Worm (Caenorhabditis elegans): Measurements from ENCODE around the gene cdr-1.

- TF ChIP-seq B0261.1 (tag; optimal IDR thresholded peaks at IDR 0.05) = no peak
- no peak for TF ChIP-seq ztf-26 (tag; optimal IDR thresholded peaks at IDR 0.05)
- no peak for TF ChIP-seq unc-62 (GFP tag; optimal IDR thresholded peaks at IDR 0.05)
- no peak for TF ChIP-seq rec-8 (tag; optimal IDR thresholded peaks at IDR 0.05)
- TF ChIP-seq lin-40 (tag; optimal IDR thresholded peaks at IDR 0.05) = no peak
- no peak for TF ChIP-seq nhr-120 (GFP tag; IDR thresholded peaks at IDR 0.05)
- TF ChIP-seq F22D6.2 (tag; optimal IDR thresholded peaks at IDR 0.05) = no peak
- no peak for TF ChIP-seq lsy-27 (tag; optimal IDR thresholded peaks at IDR 0.05; ENCODE audit: borderline replicate concordance, insufficient read depth)
- TF ChIP-seq lin-54 (GFP tag; optimal IDR thresholded peaks at IDR 0.05) = no peak
These were observed 19.1 kb downstream of the cdr-1 start, which contains the start of gene srw-55 for ce11 chrV:15940254-15940653.
